Fruit fly (Drosophila melanogaster) whole organism, adult: Measurements from ENCODE around the gene Hsp68.

Source experiments
- CG12768 ChIP-seq: fragments of 200-800 bp; sonication (Bioruptor generic); optimal IDR thresholded peaks from 2 replicates; lab custom pipeline; 2017; ENCODE audit warnings: missing biosample characterization, missing genetic modification characterization, mild to moderate bottlenecking, moderate library complexity, missing genetic modification reagents
- CG1620 ChIP-seq: fragments of 200-800 bp; sonication (Bioruptor generic); optimal IDR thresholded peaks from 2 replicates; lab custom pipeline; 2016; ENCODE audit warnings: missing biosample characterization, missing genetic modification characterization
- CG5204 ChIP-seq: fragments of 200-800 bp; sonication (Bioruptor generic); optimal IDR thresholded peaks from 2 replicates; lab custom pipeline; 2016; ENCODE audit warnings: missing biosample characterization, missing genetic modification characterization
- CG7045 ChIP-seq: fragments of 200-800 bp; sonication (Bioruptor generic); optimal IDR thresholded peaks from 2 replicates; lab custom pipeline; 2017; ENCODE audit warnings: missing biosample characterization, mild to moderate bottlenecking, missing genetic modification characterization
- CG7101 ChIP-seq: fragments of 200-800 bp; sonication (Bioruptor generic); optimal IDR thresholded peaks from 2 replicates; lab custom pipeline; 2018; ENCODE audit warnings: missing biosample characterization, mild to moderate bottlenecking, missing genetic modification characterization, moderate library complexity
- Hr96 ChIP-seq: fragments of 200-800 bp; sonication (Bioruptor generic); optimal IDR thresholded peaks from 2 replicates; lab custom pipeline; 2016; ENCODE audit warnings: missing biosample characterization, missing genetic modification characterization
- Mnt ChIP-seq: fragments of 200-800 bp; sonication (Bioruptor generic); optimal IDR thresholded peaks from 2 replicates; lab custom pipeline; 2016; ENCODE audit warnings: missing biosample characterization, mild to moderate bottlenecking, missing genetic modification characterization
- bab1 ChIP-seq: fragments of 200-800 bp; sonication (Bioruptor generic); optimal IDR thresholded peaks from 3 replicates; lab custom pipeline; 2019; ENCODE audit warnings: missing biosample characterization, mild to moderate bottlenecking, missing genetic modification characterization, moderate library complexity
- cnc ChIP-seq, 2 experiments: fragments of >200 bp; optimal IDR thresholded peaks; 2 replicates each; lab custom pipeline; 2017
- kay ChIP-seq: fragments of 200-800 bp; sonication (Bioruptor generic); peaks from one replicate; lab custom pipeline; 2016; ENCODE audit warnings: missing biosample characterization, missing genetic modification characterization, borderline replicate concordance
- toe ChIP-seq: fragments of 200-800 bp; sonication (Bioruptor generic); optimal IDR thresholded peaks from 2 replicates; lab custom pipeline; 2016; ENCODE audit warnings: missing biosample characterization, missing genetic modification characterization

DNA sequence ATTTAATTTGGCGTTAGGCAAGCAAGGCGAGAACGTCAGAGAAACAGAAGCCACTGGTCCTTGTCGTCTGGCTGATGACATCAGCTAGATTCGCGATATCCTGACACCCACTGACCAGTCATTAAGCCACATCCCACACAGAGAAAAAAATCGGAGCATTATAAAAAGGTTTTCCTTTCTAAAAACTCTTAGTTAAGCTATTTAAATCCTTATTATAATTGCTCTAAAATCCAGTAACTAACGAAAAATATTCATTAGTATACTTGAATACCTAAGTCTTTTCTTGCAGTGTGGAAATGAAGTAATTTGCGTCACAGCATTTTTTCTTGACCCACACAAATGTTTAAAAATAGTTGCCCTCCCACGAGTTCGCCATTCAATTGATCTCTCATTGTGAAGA lies 11.7 kb upstream of the Hsp68 start:
- TF ChIP-seq CG7101 (no peak), CG12768 (no peak), CG7045 (GFP tag; lab: Kevin White, UChicago) (no peak), kay (GFP tag; lab: Kevin White, UChicago) (no peak), toe (GFP tag; lab: Kevin White, UChicago) (no peak), bab1 (no peak), CG1620 (GFP tag; lab: Kevin White, UChicago) (no peak), Hr96 (GFP tag; lab: Kevin White, UChicago) (no peak), CG5204 (GFP tag; lab: Kevin White, UChicago) (no peak), cnc (optimal IDR thresholded peaks at IDR 0.05; lab: Kevin White, UChicago) (no peak), Mnt (GFP tag; lab: Kevin White, UChicago) (no peak)
